Worm (Caenorhabditis elegans): Measurements from ENCODE around the gene F18E9.4.

Gene F18E9.4

ce11 chrX:8545971-8546442, 34.3 kb upstream of the F18E9.4 start, which contains the start of gene sdha-1 (continued):
- TF ChIP-seq unc-62 (GFP tag; optimal IDR thresholded peaks at IDR 0.05 in 1 of 2) (peak in 1 of 2 experiments; percentile 75), unc-62 (tag; optimal IDR thresholded peaks at IDR 0.05) (no peak), nhr-41 (GFP tag; IDR thresholded peaks at IDR 0.05) (peak; percentile 32; the same call in 1 of the 2 replicates), spr-1 (tag; optimal IDR thresholded peaks at IDR 0.05) (peak; percentile 71), ZK546.5 (tag; optimal IDR thresholded peaks at IDR 0.05) (no peak), nhr-102 (tag; optimal IDR thresholded peaks at IDR 0.05) (peak; percentile 72), saeg-2 (GFP tag; IDR thresholded peaks at IDR 0.05) (peak; percentile 64; the same call in 1 of the 2 replicates), hlh-11 (tag; optimal IDR thresholded peaks at IDR 0.05) (peak; percentile 96), F37D6.2 (tag; optimal IDR thresholded peaks at IDR 0.05) (peak; percentile 55), R02D3.7 (tag; optimal IDR thresholded peaks at IDR 0.05) (no peak), T26A8.4 (GFP tag; IDR thresholded peaks at IDR 0.05) (peak; percentile 71), lin-39 (tag; optimal IDR thresholded peaks at IDR 0.05) (no peak), hif-1 (tag; optimal IDR thresholded peaks at IDR 0.05) (peak; percentile 93 to 100), spr-3 (GFP tag; optimal IDR thresholded peaks at IDR 0.05) (no peak), nhr-28 (tag; optimal IDR thresholded peaks at IDR 0.05) (peak; percentile 87), nhr-25 (tag; optimal IDR thresholded peaks at IDR 0.05; ENCODE audit: borderline replicate concordance, insufficient read depth) (peak; percentile 3), fkh-10 (GFP tag; optimal IDR thresholded peaks at IDR 0.05) (peak; percentile 88), lsy-2 (tag; optimal IDR thresholded peaks at IDR 0.05) (peak; percentile 62 to 91), zfp-3 (GFP tag; conservative IDR thresholded peaks at IDR 0.05) (no peak; the same call in 1 of the 2 replicates), lin-38 (GFP tag; IDR thresholded peaks at IDR 0.05) (peak; percentile 75), cey-2 (tag; optimal IDR thresholded peaks at IDR 0.05; ENCODE audit: borderline replicate concordance, insufficient read depth) (no peak), ctbp-1 (GFP tag; IDR thresholded peaks at IDR 0.05) (peak; percentile 79), mdl-1 (tag; optimal IDR thresholded peaks at IDR 0.05) (peak; percentile 45 to 96), mxl-2 (GFP tag; conservative IDR thresholded peaks at IDR 0.05) (no peak), fos-1 (tag; optimal IDR thresholded peaks at IDR 0.05) (no peak), nhr-237 (tag; optimal IDR thresholded peaks at IDR 0.05) (no peak), unc-39 (tag; optimal IDR thresholded peaks at IDR 0.05) (no peak), nhr-42 (GFP tag; IDR thresholded peaks at IDR 0.05) (peak; percentile 43; the same call in 1 of the 2 replicates), ceh-62 (tag; optimal IDR thresholded peaks at IDR 0.05) (no peak), mep-1 (tag; optimal IDR thresholded peaks at IDR 0.05) (peak; percentile 97), ceh-44 (GFP tag; IDR thresholded peaks at IDR 0.05) (no peak), dve-1 (tag; optimal IDR thresholded peaks at IDR 0.05; ENCODE audit: insufficient read depth) (peak; percentile 98), zip-2 (tag; optimal IDR thresholded peaks at IDR 0.05) (peak; percentile 33), ces-1 (GFP tag; optimal IDR thresholded peaks at IDR 0.05) (no peak), nhr-11 (tag; optimal IDR thresholded peaks at IDR 0.05) (peak; percentile 90), unc-130 (GFP tag; optimal IDR thresholded peaks at IDR 0.05) (no peak), lir-3 (tag; optimal IDR thresholded peaks at IDR 0.05) (no peak), mes-2 (tag; optimal IDR thresholded peaks at IDR 0.05; ENCODE audit: poor library complexity, severe bottlenecking) (peak; percentile 86), jun-1 (tag; optimal IDR thresholded peaks at IDR 0.05) (peak; percentile 52), arid-1 (GFP tag; conservative IDR thresholded peaks at IDR 0.05) (0 out of 2 replicates have a peak, but pooled peaks have one; percentile 55), lin-29 (GFP tag; IDR thresholded peaks at IDR 0.05) (0 out of 2 replicates have a peak, but pooled peaks have one; percentile 13), ceh-20 (GFP tag; IDR thresholded peaks at IDR 0.05) (peak; percentile 64; the same call in 1 of the 2 replicates), hmg-1.1 (GFP tag; IDR thresholded peaks at IDR 0.05) (peak; percentile 82), aha-1 (tag) (peak; percentile 100), nhr-48 (tag; optimal IDR thresholded peaks at IDR 0.05) (peak; percentile 59), aly-2 (tag; optimal IDR thresholded peaks at IDR 0.05) (no peak), ztf-7 (tag; optimal IDR thresholded peaks at IDR 0.05) (peak; percentile 70), dmd-6 (GFP tag; IDR thresholded peaks at IDR 0.05) (peak; percentile 88), pqm-1 (tag; optimal IDR thresholded peaks at IDR 0.05) (peak; percentile 67), zag-1 (tag; optimal IDR thresholded peaks at IDR 0.05) (no peak), set-16 (GFP tag; IDR thresholded peaks at IDR 0.05) (no peak)
